Worm (Caenorhabditis elegans) whole organism, late embryonic: ENCODE results near the gene gtf-2H5.

Experiments used
- ama-1 ChIP-seq: fragments of 150-350 bp; optimal IDR thresholded peaks from 2 replicates; lab custom pipeline; 2014
- fkh-10 ChIP-seq: fragments of 150-350 bp; optimal IDR thresholded peaks from 2 replicates; lab custom pipeline; 2014; ENCODE audit warnings: missing biosample characterization, missing genetic modification reagents, missing genetic modification characterization
- pat-9 ChIP-seq: fragments of 200-800 bp; sonication (Bioruptor generic); optimal IDR thresholded peaks from 2 replicates; lab custom pipeline; 2018; ENCODE audit warnings: mild to moderate bottlenecking, missing genetic modification characterization, moderate library complexity, missing compliant biosample characterization
- pha-2 ChIP-seq: sonication (generic microtip); optimal IDR thresholded peaks from 2 replicates; lab custom pipeline; 2017; ENCODE audit warnings: mild to moderate bottlenecking, missing genetic modification characterization, missing compliant biosample characterization
- pha-4 ChIP-seq: fragments of 150-350 bp; optimal IDR thresholded peaks from 2 replicates; lab custom pipeline; 2018; ENCODE audit warnings: missing biosample characterization, missing genetic modification reagents, missing genetic modification characterization
- unc-42 ChIP-seq: sonication (generic microtip); optimal IDR thresholded peaks from 2 replicates; lab custom pipeline; 2016; ENCODE audit warnings: missing genotype, missing genetic modification characterization, missing compliant biosample characterization

- TF ChIP-seq pha-4 (tag; lab: Kevin White, UChicago) (no peak), fkh-10 (no peak), unc-42 (tag; lab: Kevin White, UChicago) (no peak), pha-2 (tag; lab: Kevin White, UChicago) (no peak), pat-9 (tag; lab: Kevin White, UChicago) (no peak), ama-1 (lab: Kevin White, UChicago) (no peak)
Measured at ce11 chrIII:626091-626490, 48.7 kb upstream of the gtf-2H5 start.
